Worm (Caenorhabditis elegans): ENCODE results near the gene K01D12.1.
A peak's percentile ranks its signal among the peaks of the same experiment; 100 is the strongest.

The K01D12.1 gene

ce11 chrV:12415656-12416055, 38.3 kb downstream of the K01D12.1 start, which contains the start of gene cdr-2:
TSS of gene cdr-2 (minus strand) at chrV:12415709.
- no peak for TF ChIP-seq unc-120 (tag; optimal IDR thresholded peaks at IDR 0.05; ENCODE audit: poor library complexity, severe bottlenecking)
- TF ChIP-seq pha-4 (tag; optimal IDR thresholded peaks at IDR 0.05): no peak
- no peak for TF ChIP-seq blmp-1 (tag; optimal IDR thresholded peaks at IDR 0.05)

ce11 chrV:12417277-12417676, 39.9 kb downstream of the K01D12.1 start, which contains the start of gene cdr-3:
TSS of gene cdr-3 (minus strand) at chrV:12417377.
- TF ChIP-seq unc-39 (tag; optimal IDR thresholded peaks at IDR 0.05) (no peak), flh-1 (GFP tag; optimal IDR thresholded peaks at IDR 0.05) (no peak), ces-1 (GFP tag; optimal IDR thresholded peaks at IDR 0.05) (no peak), snpc-4 (tag; optimal IDR thresholded peaks at IDR 0.05) (no peak)

ce11 chrV:12418292-12418691, 40.9 kb downstream of the K01D12.1 start, which contains the start of gene C54D10.3:
TSS of gene C54D10.3 (plus strand) at chrV:12418592.
- TF ChIP-seq cnd-1 (tag; optimal IDR thresholded peaks at IDR 0.05) (no peak), nhr-28 (tag; optimal IDR thresholded peaks at IDR 0.05) (no peak), hlh-1 (tag; optimal IDR thresholded peaks at IDR 0.05) (no peak), bed-3 (GFP tag; optimal IDR thresholded peaks at IDR 0.05) (no peak), lsy-2 (tag; optimal IDR thresholded peaks at IDR 0.05) (no peak), mab-5 (tag; optimal IDR thresholded peaks at IDR 0.05) (no peak), flh-1 (GFP tag; optimal IDR thresholded peaks at IDR 0.05) (no peak)

ce11 chrV:12420843-12421242, 43.5 kb downstream of the K01D12.1 start, which contains the start of gene C54D10.4:
TSS of gene C54D10.4 (minus strand) at chrV:12420943.
- no peak for TF ChIP-seq ces-1 (GFP tag; optimal IDR thresholded peaks at IDR 0.05)
- TF ChIP-seq ceh-43 (GFP tag; optimal IDR thresholded peaks at IDR 0.05): no peak
- no peak for TF ChIP-seq lin-13 (tag; optimal IDR thresholded peaks at IDR 0.05)
- TF ChIP-seq bed-3 (GFP tag; optimal IDR thresholded peaks at IDR 0.05): no peak
- no peak for TF ChIP-seq zip-8 (tag; optimal IDR thresholded peaks at IDR 0.05)
- TF ChIP-seq sptf-1 (tag; optimal IDR thresholded peaks at IDR 0.05): no peak
- no peak for TF ChIP-seq flh-1 (GFP tag; optimal IDR thresholded peaks at IDR 0.05)
- TF ChIP-seq lin-32 (GFP tag; optimal IDR thresholded peaks at IDR 0.05): no peak
- TF ChIP-seq M03D4.4 (tag; optimal IDR thresholded peaks at IDR 0.05): no peak
- no peak for TF ChIP-seq pha-4 (tag; optimal IDR thresholded peaks at IDR 0.05)
- no peak for TF ChIP-seq nhr-76 (tag; optimal IDR thresholded peaks at IDR 0.05)
- TF ChIP-seq unc-39 (tag; optimal IDR thresholded peaks at IDR 0.05): no peak
- TF ChIP-seq nhr-237 (tag; optimal IDR thresholded peaks at IDR 0.05): no peak
- TF ChIP-seq snpc-4 (tag; optimal IDR thresholded peaks at IDR 0.05): no peak
- TF ChIP-seq unc-62 (GFP tag; optimal IDR thresholded peaks at IDR 0.05): no peak
- TF ChIP-seq elt-1 (tag; optimal IDR thresholded peaks at IDR 0.05; ENCODE audit: borderline replicate concordance, insufficient read depth): no peak
- no peak for TF ChIP-seq ztf-11 (tag; optimal IDR thresholded peaks at IDR 0.05)
- TF ChIP-seq nhr-12 (tag; optimal IDR thresholded peaks at IDR 0.05): no peak
- TF ChIP-seq blmp-1 (tag; optimal IDR thresholded peaks at IDR 0.05): no peak

ce11 chrV:12421360-12421759, 44.0 kb downstream of the K01D12.1 start:
- TF ChIP-seq unc-62 (GFP tag; optimal IDR thresholded peaks at IDR 0.05) (no peak), ces-1 (GFP tag; optimal IDR thresholded peaks at IDR 0.05) (peak; percentile 74), nhr-28 (tag; optimal IDR thresholded peaks at IDR 0.05) (no peak)

ce11 chrV:12427826-12428225, 50.5 kb downstream of the K01D12.1 start:
- no peak for TF ChIP-seq M03D4.4 (tag; optimal IDR thresholded peaks at IDR 0.05)
